Fruit fly (Drosophila melanogaster): Measurements from ENCODE around the gene CG34279.

The CG34279 gene

DNA sequence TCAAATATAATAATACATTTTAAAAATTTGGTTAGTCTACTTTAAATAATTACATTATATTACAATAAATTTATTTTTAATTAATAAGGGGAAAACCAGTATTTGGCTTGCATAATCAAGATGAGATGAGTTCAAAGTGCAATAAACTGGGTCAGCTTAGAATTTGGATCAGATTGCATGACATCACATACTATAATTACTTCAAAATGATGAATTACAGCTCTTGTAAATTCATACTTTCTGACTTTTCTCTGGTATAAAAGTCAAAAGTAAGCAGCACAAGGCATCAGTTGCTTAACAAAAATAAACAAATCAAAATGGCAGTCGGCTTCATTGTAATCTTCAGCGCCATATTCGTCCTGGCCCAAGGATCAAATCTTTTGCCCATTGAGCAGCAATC lies 14.1 kb upstream of the CG34279 start, which contains the start of gene CG33333:
TSS of gene CG33333 (plus strand) at position 301 of the 400 bp plus-strand sequence.
- TF ChIP-seq h (optimal IDR thresholded peaks at IDR 0.05) (no peak), insv (optimal IDR thresholded peaks at IDR 0.05) (no peak), Myc (optimal IDR thresholded peaks at IDR 0.05) (no peak), ttk (optimal IDR thresholded peaks at IDR 0.05) (no peak), psq (optimal IDR thresholded peaks at IDR 0.05) (no peak), Sin3A (optimal IDR thresholded peaks at IDR 0.05) (no peak)

dm6 chr3R:17415439-17415838 lies 12.4 kb upstream of the CG34279 start, which contains the start of gene CG5866:
CG5866 (plus strand) TSS chr3R:17415739.
- TF ChIP-seq psq (optimal IDR thresholded peaks at IDR 0.05) (no peak), Sin3A (optimal IDR thresholded peaks at IDR 0.05) (no peak), ttk (optimal IDR thresholded peaks at IDR 0.05) (no peak), Myc (optimal IDR thresholded peaks at IDR 0.05) (no peak), insv (optimal IDR thresholded peaks at IDR 0.05) (no peak), h (optimal IDR thresholded peaks at IDR 0.05) (no peak)

dm6 chr3R:17413601-17414000 lies 10.5 kb upstream of the CG34279 start, which contains the start of gene CG42822:
CG42822 (plus strand) TSS chr3R:17413901.
- TF ChIP-seq insv (optimal IDR thresholded peaks at IDR 0.05), result no peak
- TF ChIP-seq Myc (optimal IDR thresholded peaks at IDR 0.05), result no peak
- TF ChIP-seq h (optimal IDR thresholded peaks at IDR 0.05), result no peak
- TF ChIP-seq Sin3A (optimal IDR thresholded peaks at IDR 0.05), result no peak

dm6 chr3R:17412458-17413127 lies 9.5 kb upstream of the CG34279 start, which contains the start of gene CG42821:
CG42821 (plus strand) TSS chr3R:17413077.
- TF ChIP-seq insv (optimal IDR thresholded peaks at IDR 0.05), result no peak
- TF ChIP-seq Myc (optimal IDR thresholded peaks at IDR 0.05), result no peak
- no peak for TF ChIP-seq ttk (optimal IDR thresholded peaks at IDR 0.05)

dm6 chr3R:17410808-17411207 lies 7.7 kb upstream of the CG34279 start, which contains the start of gene CG5863:
CG5863 (plus strand) TSS chr3R:17411108.
- TF ChIP-seq insv (optimal IDR thresholded peaks at IDR 0.05), result no peak
- TF ChIP-seq psq (optimal IDR thresholded peaks at IDR 0.05), result no peak
- no peak for TF ChIP-seq Sin3A (optimal IDR thresholded peaks at IDR 0.05)
- no peak for TF ChIP-seq h (optimal IDR thresholded peaks at IDR 0.05)
- TF ChIP-seq Myc (optimal IDR thresholded peaks at IDR 0.05), result no peak
- TF ChIP-seq ttk (optimal IDR thresholded peaks at IDR 0.05), result no peak

dm6 chr3R:17409319-17409718 lies 6.2 kb upstream of the CG34279 start, which contains the start of gene CG5860:
CG5860 (plus strand) TSS chr3R:17409619.
- TF ChIP-seq Sin3A (optimal IDR thresholded peaks at IDR 0.05), result no peak

DNA sequence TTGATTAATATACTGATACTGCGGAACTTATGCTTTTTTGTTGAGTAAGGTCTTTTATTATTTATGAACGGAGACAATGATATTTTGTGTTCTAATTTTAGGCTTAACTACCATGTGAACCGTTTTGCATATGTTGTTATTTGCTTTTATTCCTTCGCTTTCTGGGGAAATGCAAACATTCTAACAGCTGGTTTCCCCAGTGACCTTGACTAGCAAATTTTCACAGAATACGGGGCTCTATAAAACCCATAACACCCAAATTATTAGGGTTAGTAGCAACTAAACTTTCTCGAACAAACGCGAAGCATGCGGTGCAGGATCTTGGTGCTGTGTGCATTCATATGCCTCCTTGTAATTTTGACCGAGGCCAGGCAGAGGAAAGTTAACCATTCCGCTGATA lies 4.5 kb upstream of the CG34279 start, which contains the start of gene CG17283:
TSS of gene CG17283 (plus strand) at position 301 of the 400 bp plus-strand sequence.
- TF ChIP-seq insv (optimal IDR thresholded peaks at IDR 0.05) (no peak), Sin3A (optimal IDR thresholded peaks at IDR 0.05) (no peak), psq (optimal IDR thresholded peaks at IDR 0.05) (no peak), ttk (optimal IDR thresholded peaks at IDR 0.05) (no peak), Myc (optimal IDR thresholded peaks at IDR 0.05) (no peak), h (optimal IDR thresholded peaks at IDR 0.05) (no peak)

DNA sequence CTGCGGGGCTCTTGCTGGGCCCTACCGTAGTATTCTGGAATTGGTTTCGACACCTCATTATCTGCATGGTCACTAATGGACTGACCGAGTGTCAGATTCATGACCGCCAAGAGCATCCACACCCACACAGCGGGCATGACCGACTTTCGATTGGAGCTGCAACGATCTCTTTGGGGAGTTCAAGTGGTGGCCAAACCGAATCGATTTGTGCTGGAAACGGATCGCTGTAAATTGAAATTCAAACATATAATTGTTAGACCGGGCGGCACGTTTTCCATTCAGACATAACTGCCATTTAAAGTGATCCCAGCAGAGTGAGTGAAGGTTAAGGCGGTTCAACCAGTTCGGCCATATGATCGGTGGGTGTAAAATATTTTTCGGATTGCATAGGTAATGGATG lies 3.3 kb upstream of the CG34279 start, which contains the start of the genes CG42824 and CG42798:
TSS of gene CG42824 (minus strand) at position 101 of the 400 bp plus-strand sequence.
TSS of gene CG42798 (plus strand) at position 268 of the 400 bp plus-strand sequence.
- TF ChIP-seq Myc (optimal IDR thresholded peaks at IDR 0.05), result no peak
- no peak for TF ChIP-seq ttk (optimal IDR thresholded peaks at IDR 0.05)
- TF ChIP-seq psq (optimal IDR thresholded peaks at IDR 0.05), result no peak
- no peak for TF ChIP-seq insv (optimal IDR thresholded peaks at IDR 0.05)

dm6 chr3R:17405009-17405408 lies 1.9 kb upstream of the CG34279 start, which contains the start of gene CG42823:
CG42823 (minus strand) TSS chr3R:17405109.
- TF ChIP-seq psq (optimal IDR thresholded peaks at IDR 0.05), result no peak
- TF ChIP-seq ttk (optimal IDR thresholded peaks at IDR 0.05), result no peak
- TF ChIP-seq insv (optimal IDR thresholded peaks at IDR 0.05), result no peak
- TF ChIP-seq h (optimal IDR thresholded peaks at IDR 0.05), result no peak
- TF ChIP-seq Myc (optimal IDR thresholded peaks at IDR 0.05), result no peak
- TF ChIP-seq Sin3A (optimal IDR thresholded peaks at IDR 0.05), result no peak

- no peak for TF ChIP-seq ttk (optimal IDR thresholded peaks at IDR 0.05)
- no peak for TF ChIP-seq Sin3A (optimal IDR thresholded peaks at IDR 0.05)
- no peak for TF ChIP-seq Myc (optimal IDR thresholded peaks at IDR 0.05)
- TF ChIP-seq insv (optimal IDR thresholded peaks at IDR 0.05), result no peak
- TF ChIP-seq h (optimal IDR thresholded peaks at IDR 0.05), result no peak
- TF ChIP-seq psq (optimal IDR thresholded peaks at IDR 0.05), result no peak
These were observed 1.1 kb upstream of the CG34279 start for dm6 chr3R:17404155-17404554.

DNA sequence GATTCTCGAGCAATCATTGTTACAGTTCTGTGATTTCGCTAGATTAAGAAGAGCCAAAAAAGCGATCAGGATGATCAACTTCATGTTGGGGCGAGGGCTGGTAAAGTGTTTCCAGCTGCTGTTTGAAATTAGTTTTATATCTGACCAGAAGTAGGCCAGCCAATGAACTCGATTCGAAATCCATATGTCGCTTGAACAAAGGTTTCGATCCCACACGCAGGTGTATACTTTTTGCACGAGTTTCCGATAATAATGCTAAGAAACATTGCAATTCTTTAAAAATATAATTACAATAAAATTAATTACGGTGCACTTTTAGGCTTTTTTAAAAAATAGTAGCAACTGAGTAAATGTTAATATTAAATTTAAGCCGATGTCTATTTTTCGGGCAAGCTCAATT lies 530 bp upstream of the CG34279 start, which contains the start of gene CG34280:
TSS of gene CG34280 (minus strand) at position 101 of the 400 bp plus-strand sequence.
- no peak for TF ChIP-seq Sin3A (optimal IDR thresholded peaks at IDR 0.05)
- no peak for TF ChIP-seq Myc (optimal IDR thresholded peaks at IDR 0.05)

DNA sequence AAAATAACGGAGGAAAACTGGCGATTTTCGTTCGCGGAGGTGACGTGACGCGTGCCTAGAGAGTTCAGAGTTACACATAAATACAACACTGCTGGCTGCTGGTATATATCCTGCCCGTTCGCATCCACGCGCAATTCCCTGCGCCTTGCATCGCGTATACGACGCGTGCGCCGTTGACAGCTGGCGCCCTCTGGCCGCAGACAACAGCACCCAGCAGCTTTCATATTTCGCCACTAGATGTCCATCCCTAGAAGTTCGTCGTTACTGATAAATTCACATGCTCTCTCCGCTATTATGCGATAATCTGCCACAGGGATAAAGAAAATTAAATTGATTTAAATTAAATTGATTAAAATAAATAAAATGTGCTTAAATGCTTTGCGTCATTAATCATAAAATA lies 654 bp downstream of the CG34279 start, which contains the start of gene Sur-8:
TSS of gene Sur-8 (minus strand) at position 82 of the 400 bp plus-strand sequence.
- TF ChIP-seq h (optimal IDR thresholded peaks at IDR 0.05), result no peak
- TF ChIP-seq Myc (optimal IDR thresholded peaks at IDR 0.05), result no peak
- no peak for TF ChIP-seq ttk (optimal IDR thresholded peaks at IDR 0.05)
- TF ChIP-seq psq (optimal IDR thresholded peaks at IDR 0.05), result no peak
- no peak for TF ChIP-seq insv (optimal IDR thresholded peaks at IDR 0.05)
- no peak for TF ChIP-seq Sin3A (optimal IDR thresholded peaks at IDR 0.05)

dm6 chr3R:17401289-17401752 lies 1.8 kb downstream of the CG34279 start:
- TF ChIP-seq Sin3A (optimal IDR thresholded peaks at IDR 0.05) (no peak), ttk (optimal IDR thresholded peaks at IDR 0.05) (no peak), insv (optimal IDR thresholded peaks at IDR 0.05) (no peak), h (optimal IDR thresholded peaks at IDR 0.05) (no peak), Myc (optimal IDR thresholded peaks at IDR 0.05) (no peak), psq (optimal IDR thresholded peaks at IDR 0.05) (no peak)
